Fruit fly (Drosophila melanogaster) whole organism: Measurements from ENCODE around the gene CG42238.

Experiments used
- CG8478 ChIP-seq: fragments of >200 bp; optimal IDR thresholded peaks from 2 replicates; lab custom pipeline; 2018; ENCODE audit warnings: inconsistent platforms
- Dll ChIP-seq: fragments of >200 bp; optimal IDR thresholded peaks from 2 replicates; lab custom pipeline; 2017
- EcR ChIP-seq, 2 experiments: fragments of >200 bp; optimal IDR thresholded peaks; 2 replicates each; lab custom pipeline; 2017; ENCODE audit warnings: missing biosample characterization in 2 of 2, missing genetic modification characterization in 2 of 2, missing genetic modification reagents in 2 of 2
- pan ChIP-seq: fragments of >200 bp; optimal IDR thresholded peaks from 2 replicates; lab custom pipeline; 2017
- psq ChIP-seq: fragments of >200 bp; optimal IDR thresholded peaks from 2 replicates; lab custom pipeline; 2017
- usp ChIP-seq: fragments of >200 bp; optimal IDR thresholded peaks from 2 replicates; lab custom pipeline; 2017; ENCODE audit warnings: missing biosample characterization, missing genetic modification characterization, mixed read lengths

CG42238 gene

DNA sequence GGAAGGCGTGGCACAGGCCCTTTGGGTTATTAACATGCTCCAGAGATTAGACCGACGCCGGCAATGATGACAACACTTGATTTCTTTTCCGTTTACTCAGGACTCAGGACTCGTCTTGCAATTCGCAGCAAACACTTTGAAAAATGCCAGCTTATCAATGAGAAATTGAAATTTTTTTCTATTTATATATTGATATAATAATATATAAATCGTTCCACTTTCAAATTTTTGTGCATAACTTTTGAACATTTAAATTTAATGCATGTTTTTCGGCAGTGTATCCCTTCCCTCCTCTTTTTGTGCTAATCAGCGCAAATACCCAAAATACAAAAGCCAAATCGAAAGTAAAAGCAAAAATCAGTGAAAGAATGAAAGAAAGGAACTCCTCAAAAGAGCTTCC, 60.4 kb downstream of the CG42238 start:
- TF ChIP-seq CG8478 (lab: Kevin White, UChicago) (no peak), EcR (GFP tag; optimal IDR thresholded peaks at IDR 0.05; lab: Kevin White, UChicago) (no peak), psq (no peak), pan (lab: Kevin White, UChicago) (no peak), Dll (lab: Kevin White, UChicago) (no peak), usp (GFP tag; lab: Kevin White, UChicago) (no peak)

DNA sequence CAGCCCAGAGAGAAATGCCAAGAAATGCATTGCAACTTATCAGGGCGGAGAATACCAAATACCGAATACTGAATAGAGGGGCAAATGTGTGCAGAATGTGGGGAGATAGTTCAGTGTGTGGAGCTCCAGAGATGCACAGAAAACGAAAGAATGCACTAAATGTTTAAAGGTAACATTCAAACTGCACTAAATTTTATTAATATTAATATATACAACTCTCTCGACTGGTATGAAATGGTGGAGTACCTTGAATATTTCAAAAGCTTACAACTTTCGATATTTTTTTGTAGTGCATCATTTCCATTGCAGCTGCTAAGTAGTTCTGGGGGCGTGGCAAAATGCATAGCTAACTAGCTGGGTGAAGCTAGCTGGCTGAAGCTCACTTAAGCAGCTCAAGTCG, 61.7 kb downstream of the CG42238 start:
- TF ChIP-seq CG8478 (lab: Kevin White, UChicago) (no peak), EcR (GFP tag; optimal IDR thresholded peaks at IDR 0.05; lab: Kevin White, UChicago) (no peak)

DNA sequence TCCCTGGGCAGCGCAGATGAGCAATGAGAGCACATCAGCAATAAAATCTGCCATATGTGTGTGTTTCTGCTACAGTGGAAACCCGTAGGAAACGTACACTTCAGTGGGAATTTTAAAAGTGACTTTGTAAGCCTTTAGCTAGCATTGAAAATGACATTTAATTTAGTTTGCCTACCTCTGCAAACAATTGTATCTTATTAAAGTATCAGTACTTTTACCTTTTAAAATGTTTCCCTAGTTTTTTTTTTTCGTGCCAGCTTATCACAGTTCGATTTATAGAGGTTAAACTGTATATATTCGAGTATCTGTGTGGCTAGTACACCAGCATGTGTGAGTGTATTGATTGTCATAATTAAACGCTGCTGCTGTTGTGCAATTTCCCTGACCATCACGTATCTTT, 62.4 kb downstream of the CG42238 start:
- TF ChIP-seq usp (GFP tag; lab: Kevin White, UChicago), result no peak
- no peak for TF ChIP-seq CG8478 (lab: Kevin White, UChicago)
- no peak for TF ChIP-seq pan (lab: Kevin White, UChicago)
- no peak for TF ChIP-seq psq
- no peak for TF ChIP-seq Dll (lab: Kevin White, UChicago)
- TF ChIP-seq EcR (GFP tag; optimal IDR thresholded peaks at IDR 0.05; lab: Kevin White, UChicago), result no peak

DNA sequence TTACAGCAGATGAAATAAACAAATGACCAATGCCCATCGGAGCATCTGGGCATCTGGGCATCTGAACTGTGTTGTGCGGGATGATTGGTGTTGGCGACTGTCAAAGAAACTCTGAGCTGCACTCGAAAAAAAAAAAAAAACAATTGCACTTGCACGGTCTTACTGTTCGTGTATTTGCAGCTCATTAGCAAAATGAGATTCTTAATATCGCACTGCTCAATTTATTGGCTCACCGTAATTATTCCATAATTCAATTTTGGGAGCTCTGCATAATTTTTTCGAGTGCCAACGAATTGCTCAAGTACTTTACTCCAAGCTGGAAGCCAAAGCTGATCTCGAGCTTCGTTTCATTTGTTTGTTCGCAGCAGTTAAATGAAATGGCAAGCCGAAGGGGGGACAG, 64.5 kb downstream of the CG42238 start:
- TF ChIP-seq EcR (GFP tag; optimal IDR thresholded peaks at IDR 0.05; lab: Kevin White, UChicago) (no peak), Dll (lab: Kevin White, UChicago) (no peak)

DNA sequence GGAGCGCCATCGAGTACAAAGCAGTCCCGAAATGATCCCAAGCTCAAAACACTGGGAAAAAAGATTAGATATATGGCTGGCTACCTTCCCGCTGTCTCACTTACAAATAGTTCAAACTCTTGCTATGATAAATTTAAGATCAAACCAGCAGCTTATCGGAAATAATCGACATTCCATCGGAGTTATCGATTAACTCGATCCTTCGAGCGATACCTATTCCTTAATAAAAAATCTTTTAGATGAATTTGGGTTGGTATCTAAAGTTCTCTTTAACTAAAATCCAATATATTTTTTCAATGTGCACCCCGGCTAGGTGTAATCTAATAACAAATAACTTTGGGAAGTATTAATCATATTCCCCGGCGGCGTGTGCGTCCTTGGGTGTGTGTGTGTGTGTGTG, 69.7 kb downstream of the CG42238 start:
- TF ChIP-seq psq, result no peak
- no peak for TF ChIP-seq Dll (lab: Kevin White, UChicago)

DNA sequence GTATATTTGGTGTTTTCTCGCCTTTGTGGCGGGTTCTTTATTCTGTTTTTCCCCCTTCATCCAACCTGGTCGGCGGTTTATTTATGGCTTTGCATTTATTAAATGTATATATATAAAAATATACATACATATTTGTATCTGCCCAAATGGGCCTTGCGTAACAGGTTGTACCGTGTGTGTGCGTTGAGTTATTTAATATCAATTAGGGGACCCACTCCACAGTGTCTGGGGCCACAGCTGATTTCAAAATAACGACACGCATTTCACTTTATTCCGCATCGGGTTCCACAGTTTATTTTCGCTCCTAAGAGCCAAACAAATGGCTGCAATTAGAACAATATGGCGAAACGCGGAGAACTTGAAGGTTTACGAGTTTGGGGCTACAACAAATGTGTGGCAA, 76.4 kb downstream of the CG42238 start:
- TF ChIP-seq Dll (lab: Kevin White, UChicago), result no peak
- no peak for TF ChIP-seq EcR (GFP tag; optimal IDR thresholded peaks at IDR 0.05; lab: Kevin White, UChicago)
- TF ChIP-seq CG8478 (lab: Kevin White, UChicago), result no peak
- TF ChIP-seq psq, result no peak
- TF ChIP-seq pan (lab: Kevin White, UChicago), result no peak
- no peak for TF ChIP-seq usp (GFP tag; lab: Kevin White, UChicago)

DNA sequence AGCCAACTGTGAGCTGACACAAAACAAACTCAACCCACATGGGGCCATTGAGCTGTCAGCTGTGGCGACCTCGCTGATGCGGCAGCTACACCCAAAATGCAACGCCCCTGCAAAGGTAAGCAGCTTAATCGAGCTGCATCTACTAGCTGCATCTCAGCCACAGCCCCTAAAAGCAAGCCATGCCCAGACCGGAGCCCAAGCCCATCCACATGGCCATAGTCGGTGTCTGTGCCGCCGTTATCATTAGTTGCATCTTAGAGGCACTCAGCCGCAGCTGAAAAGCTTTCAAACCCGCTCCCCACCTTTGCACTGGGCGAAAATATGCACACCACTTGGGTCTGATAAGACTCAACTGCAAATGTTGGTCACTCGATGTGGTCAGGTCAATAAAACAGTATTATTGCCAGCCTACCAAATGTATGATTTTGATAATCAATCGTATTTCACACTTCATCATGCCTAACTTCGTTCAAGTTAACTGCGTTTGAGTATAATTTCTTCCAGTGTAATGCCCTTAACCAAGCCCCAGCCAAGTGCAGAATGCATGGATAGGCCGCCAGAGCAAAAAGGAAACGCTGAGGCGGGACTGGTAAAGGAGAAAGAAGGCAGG, 77.8 kb downstream of the CG42238 start:
- no peak for TF ChIP-seq Dll (lab: Kevin White, UChicago)
- TF ChIP-seq EcR (GFP tag; optimal IDR thresholded peaks at IDR 0.05; lab: Kevin White, UChicago), result no peak
- TF ChIP-seq usp (GFP tag; lab: Kevin White, UChicago), result no peak
- TF ChIP-seq psq, result no peak
- TF ChIP-seq pan (lab: Kevin White, UChicago), result no peak
- no peak for TF ChIP-seq CG8478 (lab: Kevin White, UChicago)

DNA sequence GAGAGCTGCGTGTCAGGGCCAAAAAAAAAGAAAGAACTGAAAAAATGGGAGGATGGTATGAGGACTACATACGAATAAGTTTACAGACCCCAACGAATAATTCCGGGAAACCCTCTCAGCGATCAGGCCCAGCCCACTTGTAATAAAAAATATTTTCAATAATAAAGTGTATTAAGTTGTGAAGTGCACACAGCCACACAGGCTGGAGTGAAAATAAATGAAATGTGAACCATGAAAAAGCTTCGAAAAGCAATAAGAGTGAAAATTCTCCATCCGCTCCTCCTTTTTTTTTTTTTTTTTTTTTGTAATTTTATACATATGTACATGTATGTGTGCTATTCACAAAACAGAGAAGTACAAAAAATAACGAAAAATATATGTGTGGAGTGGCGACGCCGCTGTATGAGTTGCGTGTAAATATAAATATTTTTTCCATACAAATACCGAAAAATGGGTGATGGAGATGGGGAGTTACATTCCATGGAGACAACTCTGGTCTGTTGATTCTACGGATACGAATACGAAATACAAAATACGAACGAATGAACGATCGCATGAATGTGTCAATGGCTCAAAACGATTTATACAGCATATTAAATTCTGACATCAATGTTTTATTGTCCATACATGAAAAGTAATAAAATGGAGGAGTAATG, 80.2 kb downstream of the CG42238 start:
- TF ChIP-seq EcR (GFP tag; optimal IDR thresholded peaks at IDR 0.05; lab: Kevin White, UChicago) (no peak), CG8478 (lab: Kevin White, UChicago) (no peak), usp (GFP tag; lab: Kevin White, UChicago) (no peak), psq (no peak), Dll (lab: Kevin White, UChicago) (no peak), pan (lab: Kevin White, UChicago) (no peak)

DNA sequence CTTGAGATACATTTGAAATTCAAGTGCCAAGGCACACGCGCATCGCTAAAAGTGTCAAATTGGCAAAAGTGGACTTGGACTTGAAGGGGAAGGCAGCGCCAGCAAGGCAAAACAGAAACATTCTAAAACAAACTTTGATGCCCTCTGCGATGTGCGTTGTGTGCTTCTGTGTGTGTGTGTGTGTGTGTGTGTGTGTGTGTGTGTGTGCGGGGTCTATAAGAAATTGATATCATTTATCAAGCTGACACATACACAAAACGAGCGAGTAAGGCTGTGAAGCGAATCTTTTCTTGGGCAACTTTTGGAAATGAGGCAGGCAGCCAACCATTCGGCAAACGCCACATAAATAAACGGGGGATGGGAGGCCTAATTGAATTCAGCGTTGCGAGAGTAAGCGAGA, 81.2 kb downstream of the CG42238 start:
- TF ChIP-seq Dll (lab: Kevin White, UChicago), result no peak
- TF ChIP-seq psq, result no peak

DNA sequence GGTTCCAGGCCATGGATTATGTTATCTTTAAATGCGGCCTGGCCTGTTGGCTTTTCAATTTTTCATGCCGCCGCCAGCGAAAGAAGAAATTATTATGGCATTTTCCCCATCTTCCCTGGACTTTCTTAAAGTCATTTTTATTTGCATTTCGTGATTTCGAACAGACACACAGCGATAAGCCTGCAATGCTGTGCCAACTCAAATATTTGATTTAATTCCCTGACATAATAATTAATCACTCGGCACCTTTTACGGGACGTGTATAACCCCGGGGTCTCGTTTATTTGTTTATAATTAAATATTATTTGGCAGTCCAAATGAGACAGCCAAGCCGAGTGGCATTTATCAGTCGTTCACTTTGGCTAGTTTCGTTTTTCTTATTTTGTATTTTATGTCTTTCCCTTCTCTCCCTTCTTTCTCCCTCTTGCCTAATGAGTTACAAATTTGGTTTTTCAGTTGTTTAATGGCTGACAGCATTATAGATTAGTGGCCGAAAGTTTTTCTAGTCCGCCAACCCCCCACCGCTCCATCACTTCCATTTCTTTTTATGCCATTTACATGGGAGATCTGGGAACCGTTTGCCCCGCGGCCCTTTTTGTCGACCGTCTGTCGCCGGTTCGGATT, 82.2 kb downstream of the CG42238 start:
- TF ChIP-seq usp (GFP tag; lab: Kevin White, UChicago), result no peak
- no peak for TF ChIP-seq Dll (lab: Kevin White, UChicago)
- no peak for TF ChIP-seq psq
- TF ChIP-seq pan (lab: Kevin White, UChicago), result no peak
- no peak for TF ChIP-seq CG8478 (lab: Kevin White, UChicago)

DNA sequence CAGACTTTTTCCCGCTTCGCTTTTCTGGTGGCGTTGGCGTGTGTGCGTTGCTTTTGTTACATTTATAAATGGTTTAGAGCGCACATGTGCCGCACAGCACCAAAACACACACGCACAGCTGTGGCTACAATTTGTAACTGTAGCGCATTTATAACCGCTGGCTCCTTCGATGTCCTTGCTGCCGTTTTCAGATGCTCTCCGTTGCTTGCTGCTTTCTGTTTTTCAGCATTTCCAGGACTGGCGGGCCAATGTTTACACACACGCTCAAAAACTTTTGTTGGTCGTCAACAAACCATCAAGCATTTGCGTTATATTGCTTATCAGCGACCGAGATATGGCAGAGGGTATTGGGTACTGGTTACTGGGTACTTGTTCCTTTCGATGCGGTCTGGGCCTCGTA, 83.2 kb downstream of the CG42238 start:
- no peak for TF ChIP-seq psq
- no peak for TF ChIP-seq CG8478 (lab: Kevin White, UChicago)
- TF ChIP-seq pan (lab: Kevin White, UChicago), result no peak
- no peak for TF ChIP-seq usp (GFP tag; lab: Kevin White, UChicago)
- no peak for TF ChIP-seq Dll (lab: Kevin White, UChicago)
- TF ChIP-seq EcR (GFP tag; optimal IDR thresholded peaks at IDR 0.05; lab: Kevin White, UChicago), result no peak

DNA sequence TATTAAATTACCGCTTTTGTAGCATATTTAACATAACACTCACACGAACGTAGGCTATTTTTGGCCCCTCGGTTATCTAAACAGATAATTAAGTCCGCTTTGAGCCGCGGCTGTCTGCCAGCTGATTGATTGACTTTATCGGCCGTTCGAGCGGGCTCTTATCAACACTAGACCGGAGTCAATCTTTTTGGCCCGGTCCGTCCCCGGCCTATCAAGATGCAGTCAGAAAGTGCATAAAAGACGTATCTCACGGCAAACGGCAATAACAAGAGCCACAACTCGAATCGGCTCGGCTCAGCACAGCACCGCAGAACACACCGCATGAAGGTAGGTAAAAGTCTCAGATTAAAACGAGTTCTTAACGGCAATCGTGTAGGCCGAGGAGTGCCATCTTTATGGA, 87.0 kb downstream of the CG42238 start:
- TF ChIP-seq CG8478 (lab: Kevin White, UChicago) (no peak), Dll (lab: Kevin White, UChicago) (no peak), EcR (GFP tag; optimal IDR thresholded peaks at IDR 0.05; lab: Kevin White, UChicago) (no peak), usp (GFP tag; lab: Kevin White, UChicago) (no peak), pan (lab: Kevin White, UChicago) (no peak), psq (no peak)
